Fruit fly (Drosophila melanogaster): Measurements from ENCODE around the gene kkv.

The kkv gene

dm6 chr3R:5350393-5350972, 42.2 kb downstream of the kkv start, which contains the start of gene mtd:
Gene mtd (minus strand): TSS chr3R:5350443.
- 0 out of 3 replicates have a peak, but pooled peaks have one; percentile 28 for TF ChIP-seq CG6163 (GFP tag; IDR thresholded peaks at IDR 0.05)
- TF ChIP-seq CG9139 (GFP tag; optimal IDR thresholded peaks at IDR 0.05), result no peak
- no peak for TF ChIP-seq Hr38 (GFP tag; optimal IDR thresholded peaks at IDR 0.05)

- TF ChIP-seq dac (GFP tag; optimal IDR thresholded peaks at IDR 0.05) (no peak), Lpt (GFP tag; optimal IDR thresholded peaks at IDR 0.05) (no peak), CG11762 (GFP tag; optimal IDR thresholded peaks at IDR 0.05; ENCODE audit: insufficient read depth) (no peak), OdsH (GFP tag; optimal IDR thresholded peaks at IDR 0.05) (no peak), Met (GFP tag; optimal IDR thresholded peaks at IDR 0.05) (no peak), CG8119 (GFP tag; IDR thresholded peaks at IDR 0.05) (no peak), CG3919 (GFP tag; optimal IDR thresholded peaks at IDR 0.05) (no peak), CG16779 (tag; optimal IDR thresholded peaks at IDR 0.05) (no peak), CG4318 (GFP tag; optimal IDR thresholded peaks at IDR 0.05) (no peak), CG11902 (GFP tag; optimal IDR thresholded peaks at IDR 0.05) (no peak)
Measured at dm6 chr3R:5346707-5347323, 45.9 kb downstream of the kkv start.

dm6 chr3R:5331764-5332405, 60.8 kb downstream of the kkv start:
- TF ChIP-seq Ets96B (tag; optimal IDR thresholded peaks at IDR 0.05) (peak; percentile 72), Sox15 (GFP tag; optimal IDR thresholded peaks at IDR 0.05) (peak; percentile 43), CG3919 (GFP tag; optimal IDR thresholded peaks at IDR 0.05) (peak; percentile 53), dac (GFP tag; optimal IDR thresholded peaks at IDR 0.05) (no peak), CG15336 (GFP tag; IDR thresholded peaks at IDR 0.05) (no peak), CG10631 (GFP tag; optimal IDR thresholded peaks at IDR 0.05) (peak; percentile 63), achi (GFP tag; optimal IDR thresholded peaks at IDR 0.05) (peak; percentile 41), esn (GFP tag; optimal IDR thresholded peaks at IDR 0.05) (peak; percentile 71), OdsH (GFP tag; optimal IDR thresholded peaks at IDR 0.05) (peak; percentile 60), Eip93F (GFP tag; optimal IDR thresholded peaks at IDR 0.05) (no peak), CG8632 (GFP tag; optimal IDR thresholded peaks at IDR 0.05) (peak; percentile 24), acj6 (GFP tag; optimal IDR thresholded peaks at IDR 0.05) (peak; percentile 52), CG6276 (GFP tag; optimal IDR thresholded peaks at IDR 0.05) (no peak), CG6163 (GFP tag; IDR thresholded peaks at IDR 0.05) (peak; percentile 29; the same call in 1 of the 3 replicates), CG11294 (GFP tag; IDR thresholded peaks at IDR 0.05) (no peak), pdm3 (GFP tag; optimal IDR thresholded peaks at IDR 0.05) (peak; percentile 49), CG11762 (GFP tag; optimal IDR thresholded peaks at IDR 0.05; ENCODE audit: insufficient read depth) (no peak), CG1621 (tag; optimal IDR thresholded peaks at IDR 0.05) (peak; percentile 21), Smox (GFP tag; optimal IDR thresholded peaks at IDR 0.05) (peak; percentile 59), CG6808 (GFP tag; optimal IDR thresholded peaks at IDR 0.05) (peak; percentile 50), net (GFP tag; optimal IDR thresholded peaks at IDR 0.05) (peak; percentile 21), Hr4 (GFP tag; optimal IDR thresholded peaks at IDR 0.05) (no peak), Gug (GFP tag; IDR thresholded peaks at IDR 0.05) (no peak), spab (GFP tag; optimal IDR thresholded peaks at IDR 0.05) (peak; percentile 61), CG32006 (GFP tag; optimal IDR thresholded peaks at IDR 0.05) (no peak), CG6854 (GFP tag; optimal IDR thresholded peaks at IDR 0.05) (peak; percentile 83), svp (GFP tag) (peak; percentile 76), CG16779 (tag; optimal IDR thresholded peaks at IDR 0.05) (no peak), Ets21C (GFP tag; optimal IDR thresholded peaks at IDR 0.05) (no peak), fkh (GFP tag; optimal IDR thresholded peaks at IDR 0.05) (no peak), Blimp-1 (GFP tag; optimal IDR thresholded peaks at IDR 0.05) (peak; percentile 82), Hr39 (GFP tag; optimal IDR thresholded peaks at IDR 0.05) (peak; percentile 39), lz (GFP tag; optimal IDR thresholded peaks at IDR 0.05) (peak; percentile 49), CG8119 (GFP tag; IDR thresholded peaks at IDR 0.05) (no peak), Hr38 (GFP tag; optimal IDR thresholded peaks at IDR 0.05) (no peak), CG10669 (GFP tag; optimal IDR thresholded peaks at IDR 0.05) (peak; percentile 70), CG9139 (GFP tag; optimal IDR thresholded peaks at IDR 0.05) (no peak), CG7368 (GFP tag; optimal IDR thresholded peaks at IDR 0.05) (peak; percentile 38), CG31627 (GFP tag; optimal IDR thresholded peaks at IDR 0.05) (peak; percentile 51), Lpt (GFP tag; optimal IDR thresholded peaks at IDR 0.05) (no peak), Sox102F (GFP tag; optimal IDR thresholded peaks at IDR 0.05) (peak; percentile 50)

Data from whole organism, prepupa.